Worm (Caenorhabditis elegans): Measurements from ENCODE around the gene ttbk-5.

The ttbk-5 gene

ce11 chrIV:10096881-10097280, 6.4 kb downstream of the ttbk-5 start, which contains the start of gene dis-3:
dis-3 (plus strand) TSS chrIV:10097202.
- TF ChIP-seq efl-1 (optimal IDR thresholded peaks at IDR 0.05) = peak; percentile 16 to 36
- TF ChIP-seq efl-1 (GFP tag; optimal IDR thresholded peaks at IDR 0.05 in 1 of 2) = peak in 1 of 2 experiments; percentile 57
- peak; percentile 22 for TF ChIP-seq blmp-1 (tag; optimal IDR thresholded peaks at IDR 0.05)
- peak in 1 of 3 experiments; percentile 26 for TF ChIP-seq dpl-1 (GFP tag; optimal IDR thresholded peaks at IDR 0.05)
- TF ChIP-seq sox-4 (tag; optimal IDR thresholded peaks at IDR 0.05) = no peak
- peak in 1 of 2 experiments; percentile 45 for TF ChIP-seq lin-35 (GFP tag; optimal IDR thresholded peaks at IDR 0.05)
- peak; percentile 1 for TF ChIP-seq rnt-1 (tag; optimal IDR thresholded peaks at IDR 0.05)

DNA sequence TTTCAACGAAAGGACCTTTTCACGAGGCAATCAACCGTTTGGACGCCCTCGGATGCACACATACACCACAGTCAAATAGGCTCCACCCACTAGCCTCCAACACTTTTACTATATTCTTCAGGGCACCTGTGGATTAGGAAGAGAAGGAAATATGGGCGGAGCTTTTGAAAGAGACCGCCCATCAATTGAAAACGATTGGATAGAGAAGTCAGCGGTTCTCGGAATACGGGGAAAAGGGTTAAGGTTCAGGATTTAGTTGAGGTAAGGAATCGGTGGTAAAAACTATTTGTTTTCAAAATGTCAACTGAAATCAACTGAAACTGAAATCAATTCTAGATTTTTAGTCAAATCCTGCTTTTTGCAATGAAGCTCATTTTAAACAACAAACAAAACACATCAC, 20.0 kb downstream of the ttbk-5 start, which contains the start of gene egl-38:
egl-38 (minus strand) TSS at position 101 of the 400 bp plus-strand sequence.
- TF ChIP-seq C04F5.9 (tag; optimal IDR thresholded peaks at IDR 0.05) (no peak), zag-1 (tag; optimal IDR thresholded peaks at IDR 0.05) (no peak), jun-1 (tag; optimal IDR thresholded peaks at IDR 0.05) (no peak)

DNA sequence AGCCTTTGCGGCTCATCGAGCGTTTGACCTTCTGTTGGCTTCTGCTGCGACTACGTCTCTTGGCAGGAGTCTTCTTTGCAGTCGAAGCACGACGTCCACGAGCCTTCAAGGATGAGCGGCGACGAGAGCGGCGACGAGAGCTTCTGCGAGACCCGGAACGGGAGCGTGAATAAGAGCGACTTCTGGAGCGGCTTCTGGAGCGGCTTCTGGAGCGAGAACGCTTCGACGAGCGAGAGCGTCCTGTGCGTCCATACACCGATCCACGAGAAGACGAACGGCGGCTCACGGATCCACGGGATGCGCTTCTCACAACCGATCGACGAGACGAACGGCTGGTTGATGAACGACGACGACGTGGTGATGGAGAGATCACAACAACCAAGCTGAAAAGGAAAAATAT, 20.4 kb downstream of the ttbk-5 start:
- TF ChIP-seq nhr-84 (tag; optimal IDR thresholded peaks at IDR 0.05) (no peak), jun-1 (tag; optimal IDR thresholded peaks at IDR 0.05) (no peak), mef-2 (tag; optimal IDR thresholded peaks at IDR 0.05) (no peak), efl-1 (optimal IDR thresholded peaks at IDR 0.05) (no peak), efl-1 (GFP tag; optimal IDR thresholded peaks at IDR 0.05 in 1 of 2) (no peak), sptf-1 (tag; optimal IDR thresholded peaks at IDR 0.05) (no peak), C16A3.4 (tag; optimal IDR thresholded peaks at IDR 0.05) (no peak), egl-27 (tag; optimal IDR thresholded peaks at IDR 0.05) (no peak), irx-1 (tag; optimal IDR thresholded peaks at IDR 0.05) (no peak), hlh-4 (tag; optimal IDR thresholded peaks at IDR 0.05) (no peak)

ce11 chrIV:10111441-10111840, 21.0 kb downstream of the ttbk-5 start, which contains the start of gene spch-1:
spch-1 (minus strand) TSS chrIV:10111541.
- TF ChIP-seq lin-15B (tag; optimal IDR thresholded peaks at IDR 0.05) (no peak), swsn-7 (tag; optimal IDR thresholded peaks at IDR 0.05) (no peak), ceh-63 (GFP tag; optimal IDR thresholded peaks at IDR 0.05) (no peak), pag-3 (tag; optimal IDR thresholded peaks at IDR 0.05; ENCODE audit: borderline replicate concordance, insufficient read depth) (no peak), C34B4.2 (tag; optimal IDR thresholded peaks at IDR 0.05) (no peak), fos-1 (tag; optimal IDR thresholded peaks at IDR 0.05) (no peak), nhr-76 (tag; optimal IDR thresholded peaks at IDR 0.05) (no peak), lin-39 (tag; optimal IDR thresholded peaks at IDR 0.05) (no peak), efl-3 (GFP tag; optimal IDR thresholded peaks at IDR 0.05) (no peak), ets-5 (GFP tag; IDR thresholded peaks at IDR 0.05) (no peak), lsy-2 (tag; optimal IDR thresholded peaks at IDR 0.05) (no peak), tbx-2 (tag; optimal IDR thresholded peaks at IDR 0.05) (no peak), nhr-84 (tag; optimal IDR thresholded peaks at IDR 0.05) (no peak), lin-35 (GFP tag; optimal IDR thresholded peaks at IDR 0.05) (no peak)

DNA sequence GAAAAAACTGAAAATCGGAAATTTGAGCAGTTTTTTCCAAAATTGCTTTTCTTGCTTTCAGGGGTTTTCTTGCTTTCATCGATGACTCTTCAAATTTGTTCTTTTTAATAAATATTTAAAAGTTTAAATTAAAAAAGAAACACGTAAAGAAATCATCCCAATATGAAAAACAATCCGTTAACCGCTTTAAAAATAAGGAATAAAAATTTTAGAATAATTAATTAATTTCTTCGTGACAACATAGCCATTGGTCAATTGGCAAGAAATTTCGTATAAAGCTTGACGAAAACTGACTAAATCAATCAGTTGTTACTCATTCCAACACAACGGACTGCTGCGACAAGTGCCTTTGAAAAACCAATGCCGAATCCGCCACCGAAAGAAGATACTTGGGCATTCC, 22.1 kb downstream of the ttbk-5 start, which contains the start of gene nsph-3.2:
nsph-3.2 (plus strand) TSS at position 301 of the 400 bp plus-strand sequence.
- TF ChIP-seq fkh-8 (tag; optimal IDR thresholded peaks at IDR 0.05) (no peak), egl-13 (tag; optimal IDR thresholded peaks at IDR 0.05) (no peak), ztf-11 (tag; optimal IDR thresholded peaks at IDR 0.05) (no peak), dsc-1 (tag; optimal IDR thresholded peaks at IDR 0.05) (no peak), zag-1 (tag; optimal IDR thresholded peaks at IDR 0.05) (no peak), F16B12.6 (tag; optimal IDR thresholded peaks at IDR 0.05) (no peak), ets-5 (GFP tag; IDR thresholded peaks at IDR 0.05) (no peak), swsn-7 (tag; optimal IDR thresholded peaks at IDR 0.05) (no peak), lsy-2 (tag; optimal IDR thresholded peaks at IDR 0.05) (no peak), aly-2 (tag; optimal IDR thresholded peaks at IDR 0.05) (no peak), lin-14 (GFP tag; optimal IDR thresholded peaks at IDR 0.05) (no peak), nhr-76 (tag; optimal IDR thresholded peaks at IDR 0.05) (no peak), sptf-1 (tag; optimal IDR thresholded peaks at IDR 0.05) (no peak), efl-3 (GFP tag; optimal IDR thresholded peaks at IDR 0.05) (no peak), unc-130 (tag; optimal IDR thresholded peaks at IDR 0.05) (no peak), nhr-11 (tag; optimal IDR thresholded peaks at IDR 0.05) (no peak)
